Worm (Caenorhabditis elegans) whole organism, L4/young adult: ENCODE results near the gene stg-2.
A peak's percentile ranks its signal among the peaks of the same experiment; 100 is the strongest.
"Not testable (repeated sequence)": the region's sequence is repeated elsewhere in the genome, so short reads cannot be mapped to it uniquely, and the experiment has no call there.

Experiments used
- W03F9.2 ChIP-seq: fragments of 150-350 bp; optimal IDR thresholded peaks from 2 replicates; lab custom pipeline; 2014; ENCODE audit warnings: missing biosample characterization, missing genetic modification characterization
- dao-5 ChIP-seq: sonication (generic microtip); optimal IDR thresholded peaks from 2 replicates; lab custom pipeline; 2016; ENCODE audit warnings: missing genotype, missing genetic modification characterization, moderate library complexity, missing compliant biosample characterization
- him-1 ChIP-seq: sonication (generic microtip); optimal IDR thresholded peaks from 2 replicates; lab custom pipeline; 2016; ENCODE audit warnings: missing genotype, missing genetic modification reagents, missing genetic modification characterization, missing compliant biosample characterization

stg-2 gene

ce11 chrX:8648582-8648981, 4.9 kb upstream of the stg-2 start:
- TF ChIP-seq W03F9.2 (tag; lab: Kevin White, UChicago), result no peak
- no peak for TF ChIP-seq him-1 (tag; lab: Kevin White, UChicago)
- no peak for TF ChIP-seq dao-5

- TF ChIP-seq W03F9.2 (tag; lab: Kevin White, UChicago) (no peak), him-1 (tag; lab: Kevin White, UChicago) (no peak), dao-5 (no peak)
Observed at ce11 chrX:8646997-8647396, 3.3 kb upstream of the stg-2 start, which contains the start of gene F12D9.2. Gene F12D9.2, minus strand, starts transcription at chrX:8647097.

- TF ChIP-seq him-1 (tag; lab: Kevin White, UChicago), result peak; percentile 68
- TF ChIP-seq dao-5, result no peak
- TF ChIP-seq W03F9.2 (tag; lab: Kevin White, UChicago), result peak; percentile 6
Observed at ce11 chrX:8646287-8646686, 2.6 kb upstream of the stg-2 start.

- TF ChIP-seq W03F9.2 (tag; lab: Kevin White, UChicago) (peak; percentile 1), him-1 (tag; lab: Kevin White, UChicago) (no peak)
Observed at ce11 chrX:8640654-8641053, 3.1 kb downstream of the stg-2 start.

DNA sequence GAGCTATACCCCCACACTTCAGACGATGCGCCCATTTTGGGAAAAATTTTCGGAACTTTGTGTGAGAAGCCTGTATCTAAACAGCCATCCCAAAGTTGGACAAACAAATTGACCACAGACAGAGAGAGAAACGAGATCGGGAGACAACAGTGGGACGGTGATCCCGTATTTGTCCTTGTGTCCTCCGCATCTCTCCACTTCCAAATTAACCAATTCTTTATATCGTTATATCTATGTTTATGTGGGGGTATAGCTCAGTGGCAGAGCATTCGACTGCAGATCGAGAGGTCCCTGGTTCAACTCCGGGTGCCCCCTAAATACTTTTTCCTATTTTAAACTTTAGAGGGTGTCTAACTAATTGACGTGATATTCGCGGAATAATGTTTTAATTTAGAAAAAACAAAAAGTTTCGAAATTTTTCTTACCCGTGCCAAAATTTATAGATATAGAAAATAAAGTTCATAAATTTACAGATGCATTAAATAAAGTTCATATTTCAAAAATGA, 5.0 kb downstream of the stg-2 start:
- no peak for TF ChIP-seq W03F9.2 (tag; lab: Kevin White, UChicago)
- no peak for TF ChIP-seq him-1 (tag; lab: Kevin White, UChicago)
- no peak for TF ChIP-seq dao-5

- TF ChIP-seq dao-5, result no peak
- no peak for TF ChIP-seq W03F9.2 (tag; lab: Kevin White, UChicago)
- TF ChIP-seq him-1 (tag; lab: Kevin White, UChicago), result no peak
Observed at ce11 chrX:8625090-8625489, 18.6 kb downstream of the stg-2 start, which contains the start of gene K01A12.3. Gene K01A12.3, minus strand, starts transcription at chrX:8625190.

ce11 chrX:8623840-8624591, 19.7 kb downstream of the stg-2 start:
- no peak for TF ChIP-seq him-1 (tag; lab: Kevin White, UChicago)
- peak; percentile 15 for TF ChIP-seq W03F9.2 (tag; lab: Kevin White, UChicago)
- TF ChIP-seq dao-5, result peak; percentile 14

ce11 chrX:8613053-8613452, 30.7 kb downstream of the stg-2 start, which contains the start of gene K01A12.2:
Gene K01A12.2, plus strand, starts transcription at chrX:8613353.
- TF ChIP-seq him-1 (tag; lab: Kevin White, UChicago), result no peak
- TF ChIP-seq W03F9.2 (tag; lab: Kevin White, UChicago), result no peak
- no peak for TF ChIP-seq dao-5

- TF ChIP-seq dao-5, result no peak
- no peak for TF ChIP-seq him-1 (tag; lab: Kevin White, UChicago)
Observed at ce11 chrX:8612278-8612677, 31.4 kb downstream of the stg-2 start.

DNA sequence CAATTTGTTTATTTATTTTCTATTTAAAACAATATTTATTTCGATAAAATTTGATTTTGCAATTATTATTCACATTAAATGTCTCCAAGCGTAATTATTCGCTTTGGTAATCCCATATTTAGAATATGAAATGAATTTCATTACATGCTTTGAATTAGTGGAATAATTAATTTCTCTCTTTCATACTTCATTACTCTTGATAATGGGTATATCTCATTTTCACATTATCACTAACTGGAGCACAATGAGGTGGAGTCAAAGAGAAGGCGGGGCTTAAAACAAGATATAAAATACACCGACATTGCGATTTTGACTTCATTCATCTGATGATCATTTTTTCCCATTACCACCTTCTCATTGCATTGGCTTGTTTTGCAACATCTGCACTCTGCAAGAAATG, 33.1 kb downstream of the stg-2 start, which contains the start of gene K01A12.4:
Gene K01A12.4 (plus strand): TSS at position 301 of the 400 bp plus-strand sequence.
- TF ChIP-seq W03F9.2 (tag; lab: Kevin White, UChicago); him-1 (tag; lab: Kevin White, UChicago); dao-5: not testable (repeated sequence)

DNA sequence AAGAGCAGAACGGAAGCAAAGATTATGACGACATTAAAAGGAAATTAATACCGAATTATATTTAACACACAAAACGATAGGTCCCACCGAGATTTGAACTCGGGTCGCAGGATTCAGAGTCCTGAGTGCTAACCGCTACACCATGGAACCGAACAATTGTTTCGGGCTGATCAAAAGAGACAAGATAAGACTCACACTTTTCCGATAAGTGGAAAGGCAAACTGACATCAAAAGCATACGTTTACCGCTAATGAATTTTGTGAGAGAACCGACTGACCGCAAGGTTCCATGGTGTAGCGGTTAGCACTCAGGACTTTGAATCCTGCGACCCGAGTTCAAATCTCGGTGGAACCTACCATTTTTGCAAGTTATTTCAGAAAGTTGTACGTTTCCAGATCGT, 35.0 kb downstream of the stg-2 start:
- peak; percentile 12 for TF ChIP-seq dao-5
- TF ChIP-seq him-1 (tag; lab: Kevin White, UChicago), result no peak

DNA sequence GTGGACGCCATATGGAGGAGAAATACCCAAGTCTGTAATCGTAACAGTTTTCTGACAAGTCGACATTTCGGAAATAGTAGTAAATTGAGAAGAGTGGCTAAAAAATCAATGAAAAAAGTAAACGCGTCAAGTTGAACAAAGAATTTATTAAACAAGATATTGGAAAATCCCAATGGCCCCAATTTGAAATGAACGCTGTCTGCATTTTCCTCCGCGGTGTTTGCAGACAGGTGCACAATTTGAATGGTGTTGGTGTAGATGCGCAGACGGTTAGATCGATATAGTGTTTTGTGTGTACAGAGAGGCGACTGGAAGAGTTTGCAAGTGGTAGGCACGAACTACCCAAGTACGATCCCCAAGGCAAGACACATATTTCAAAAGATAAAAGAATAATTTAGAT, 38.7 kb downstream of the stg-2 start, which contains the start of the genes H35N09.2 and H35N09.1:
Gene H35N09.2 (minus strand): TSS at position 54 of the 400 bp plus-strand sequence.
Gene H35N09.1 (plus strand): TSS at position 335 of the 400 bp plus-strand sequence.
- TF ChIP-seq him-1 (tag; lab: Kevin White, UChicago) (no peak), dao-5 (no peak), W03F9.2 (tag; lab: Kevin White, UChicago) (no peak)

- no peak for TF ChIP-seq him-1 (tag; lab: Kevin White, UChicago)
- no peak for TF ChIP-seq W03F9.2 (tag; lab: Kevin White, UChicago)
- TF ChIP-seq dao-5, result no peak
Observed at ce11 chrX:8604160-8604559, 39.6 kb downstream of the stg-2 start.

DNA sequence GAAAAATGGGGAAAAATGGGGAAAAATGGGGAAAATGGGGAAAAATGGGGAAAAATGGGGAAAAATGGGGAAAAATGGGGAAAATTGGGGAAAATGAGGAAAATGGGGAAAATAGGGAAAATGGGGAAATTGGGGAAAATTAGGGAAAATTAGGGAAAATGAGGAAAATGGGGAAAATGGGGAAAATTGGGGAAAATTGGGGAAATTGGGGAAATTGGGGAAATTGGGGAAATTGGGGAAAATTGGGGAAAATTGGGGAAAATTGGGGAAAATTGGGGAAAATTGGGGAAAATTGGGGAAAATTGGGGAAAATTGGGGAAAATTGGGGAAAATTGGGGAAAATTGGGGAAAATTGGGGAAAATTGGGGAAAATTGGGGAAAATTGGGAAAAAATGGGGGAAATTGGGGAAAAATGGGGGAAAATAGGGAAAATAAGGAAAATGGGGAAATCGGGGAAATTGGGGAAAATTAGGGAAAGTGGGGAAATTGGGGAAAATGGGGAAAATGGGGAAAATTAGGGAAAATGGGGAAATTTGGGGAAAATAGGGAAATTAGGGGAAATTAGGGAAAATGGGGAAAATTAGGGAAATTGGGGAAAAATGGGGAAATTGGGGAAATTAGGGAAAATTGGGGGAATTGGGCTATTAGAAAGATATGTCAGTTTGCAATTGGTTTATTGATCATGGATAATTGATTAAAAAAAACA, 40.8 kb downstream of the stg-2 start:
- TF ChIP-seq W03F9.2 (tag; lab: Kevin White, UChicago) (no peak), him-1 (tag; lab: Kevin White, UChicago) (no peak), dao-5 (no peak)
